ENCODE assay signal across 1 fruit fly cellular context in genomic region chr2L:19575626-19576298, dm6.
TF ChIP-seq lines count a peak whose summit lies in the region.

No protein-coding gene starts in this region.

TF ChIP-seq in whole organism, embryonic, 481 proteins besides CTCF, POLR2A, EP300 and RAD21 (continued from another document):
- TF ChIP-seq CG4854 (GFP tag; optimal IDR thresholded peaks at IDR 0.05; lab: Kevin White, UChicago) (peak; percentile 93), Nf-YC (tag; optimal IDR thresholded peaks at IDR 0.05; lab: Kevin White, UChicago) (peak; percentile 89), unpg (GFP tag; optimal IDR thresholded peaks at IDR 0.05; lab: Kevin White, UChicago) (peak; percentile 96), CG11504 (tag; optimal IDR thresholded peaks at IDR 0.05; lab: Kevin White, UChicago) (peak; percentile 96), kni (GFP tag; optimal IDR thresholded peaks at IDR 0.05; lab: Kevin White, UChicago) (peak; percentile 95), tll (GFP tag; optimal IDR thresholded peaks at IDR 0.05; lab: Kevin White, UChicago) (peak in 1 of 2 experiments; percentile 28), Rx (GFP tag; IDR thresholded peaks at IDR 0.05; lab: Robert Waterston, UW) (peak; percentile 92), D19A (tag; optimal IDR thresholded peaks at IDR 0.05; lab: Kevin White, UChicago) (peak; percentile 92), ind (GFP tag; optimal IDR thresholded peaks at IDR 0.05; lab: Kevin White, UChicago) (peak; percentile 97), HHEX (GFP tag; optimal IDR thresholded peaks at IDR 0.05; lab: Kevin White, UChicago) (peak; percentile 96), tap (tag; optimal IDR thresholded peaks at IDR 0.05; lab: Kevin White, UChicago) (peak; percentile 89), knrl (GFP tag; IDR thresholded peaks at IDR 0.05; lab: Robert Waterston, UW; ENCODE audit: partially characterized antibody) (no peak), B-H2 (GFP tag; optimal IDR thresholded peaks at IDR 0.05; lab: Kevin White, UChicago) (peak; percentile 72), ranshi (GFP tag; IDR thresholded peaks at IDR 0.05; lab: Robert Waterston, UW) (peak; percentile 88), Lim3 (GFP tag; IDR thresholded peaks at IDR 0.05; lab: Robert Waterston, UW) (peak; percentile 74; the same call in 1 of the 2 replicates), MESR4 (GFP tag; optimal IDR thresholded peaks at IDR 0.05; lab: Kevin White, UChicago) (no peak), Ets65A (GFP tag; lab: Kevin White, UChicago) (peak; percentile 100), CG18764 (GFP tag; optimal IDR thresholded peaks at IDR 0.05; lab: Kevin White, UChicago) (peak; percentile 96), nmo (GFP tag; optimal IDR thresholded peaks at IDR 0.05; lab: Kevin White, UChicago) (peak; percentile 98), ac (GFP tag; optimal IDR thresholded peaks at IDR 0.05; lab: Kevin White, UChicago) (no peak), Oaz (GFP tag; IDR thresholded peaks at IDR 0.05; lab: Robert Waterston, UW) (peak; percentile 86), CG7745 (tag; optimal IDR thresholded peaks at IDR 0.05; lab: Kevin White, UChicago) (no peak), CG1647 (GFP tag; optimal IDR thresholded peaks at IDR 0.05; lab: Kevin White, UChicago) (peak; percentile 95), CG12155 (GFP tag; optimal IDR thresholded peaks at IDR 0.05; lab: Kevin White, UChicago) (peak; percentile 94), CG8944 (GFP tag; optimal IDR thresholded peaks at IDR 0.05; lab: Kevin White, UChicago) (peak; percentile 94), CG6689 (GFP tag; IDR thresholded peaks at IDR 0.05; lab: Robert Waterston, UW) (peak; percentile 96), Tbp (GFP tag; optimal IDR thresholded peaks at IDR 0.05; lab: Kevin White, UChicago) (peak; percentile 50), gcm (GFP tag; optimal IDR thresholded peaks at IDR 0.05; lab: Kevin White, UChicago) (peak; percentile 85), cad (GFP tag; optimal IDR thresholded peaks at IDR 0.05; lab: Kevin White, UChicago) (no peak), chm (GFP tag; IDR thresholded peaks at IDR 0.05; lab: Robert Waterston, UW) (peak; percentile 75), Sin3A (optimal IDR thresholded peaks at IDR 0.05; lab: Kevin White, UChicago) (no peak), CG3281 (GFP tag; optimal IDR thresholded peaks at IDR 0.05; lab: Kevin White, UChicago) (peak; percentile 97), odd (GFP tag; optimal IDR thresholded peaks at IDR 0.05; lab: Kevin White, UChicago) (peak; percentile 90), HLH54F (GFP tag; optimal IDR thresholded peaks at IDR 0.05; lab: Kevin White, UChicago) (peak; percentile 98), ken (GFP tag; IDR thresholded peaks at IDR 0.05; lab: Robert Waterston, UW) (peak; percentile 89), ems (GFP tag; optimal IDR thresholded peaks at IDR 0.05; lab: Kevin White, UChicago) (peak; percentile 98), CG17361 (GFP tag; IDR thresholded peaks at IDR 0.05; lab: Robert Waterston, UW) (peak; percentile 99), lov (optimal IDR thresholded peaks at IDR 0.05; lab: Kevin White, UChicago) (no peak), lov (GFP tag; IDR thresholded peaks at IDR 0.05; lab: Robert Waterston, UW) (peak; percentile 68; the same call in 1 of the 3 replicates), seq (GFP tag; IDR thresholded peaks at IDR 0.05; lab: Robert Waterston, UW) (peak; percentile 95), CG9437 (GFP tag; optimal IDR thresholded peaks at IDR 0.05; lab: Kevin White, UChicago) (peak; percentile 94), Awh (GFP tag; IDR thresholded peaks at IDR 0.05; lab: Robert Waterston, UW) (peak; percentile 81; the same call in 1 of the 2 replicates), CG30020 (tag; optimal IDR thresholded peaks at IDR 0.05; lab: Kevin White, UChicago) (peak; percentile 86), CG43689 (GFP tag; IDR thresholded peaks at IDR 0.05; lab: Robert Waterston, UW) (peak; percentile 63), CG7271 (tag; optimal IDR thresholded peaks at IDR 0.05; lab: Kevin White, UChicago) (no peak), Spps (tag; optimal IDR thresholded peaks at IDR 0.05; lab: Kevin White, UChicago) (peak; percentile 89), bab2 (GFP tag; optimal IDR thresholded peaks at IDR 0.05; lab: Kevin White, UChicago) (peak; percentile 96), Side (GFP tag; optimal IDR thresholded peaks at IDR 0.05; lab: Kevin White, UChicago) (peak; percentile 95), Hr3 (GFP tag; optimal IDR thresholded peaks at IDR 0.05; lab: Kevin White, UChicago) (peak; percentile 97), ara (GFP tag; IDR thresholded peaks at IDR 0.05; lab: Robert Waterston, UW) (peak; percentile 85), lmd (GFP tag; IDR thresholded peaks at IDR 0.05; lab: Robert Waterston, UW) (peak; percentile 97), Rfx (GFP tag; IDR thresholded peaks at IDR 0.05; lab: Robert Waterston, UW) (peak; percentile 96), Xbp1 (GFP tag; optimal IDR thresholded peaks at IDR 0.05; lab: Kevin White, UChicago) (peak; percentile 97), E2f1 (GFP tag; IDR thresholded peaks at IDR 0.05; lab: Robert Waterston, UW) (peak; percentile 92), CG31441 (GFP tag; IDR thresholded peaks at IDR 0.05; lab: Robert Waterston, UW) (peak; percentile 97), Hey (tag; optimal IDR thresholded peaks at IDR 0.05; lab: Kevin White, UChicago) (peak; percentile 63), gcm2 (GFP tag; optimal IDR thresholded peaks at IDR 0.05; lab: Kevin White, UChicago) (peak; percentile 87), pita (GFP tag; optimal IDR thresholded peaks at IDR 0.05; lab: Kevin White, UChicago) (peak; percentile 62), eyg (GFP tag; optimal IDR thresholded peaks at IDR 0.05; lab: Kevin White, UChicago) (peak; percentile 95), CG8478 (optimal IDR thresholded peaks at IDR 0.05; lab: Kevin White, UChicago) (peak; percentile 63), gro (GFP tag; optimal IDR thresholded peaks at IDR 0.05; lab: Kevin White, UChicago) (peak; percentile 98), H15 (GFP tag; IDR thresholded peaks at IDR 0.05; lab: Robert Waterston, UW) (peak; percentile 90), Dll (GFP tag; IDR thresholded peaks at IDR 0.05; lab: Robert Waterston, UW; ENCODE audit: partially characterized antibody) (no peak), Doc2 (GFP tag; IDR thresholded peaks at IDR 0.05; lab: Robert Waterston, UW) (peak; percentile 78), Hr39 (optimal IDR thresholded peaks at IDR 0.05; lab: Kevin White, UChicago) (no peak), Gug (GFP tag; IDR thresholded peaks at IDR 0.05; lab: Robert Waterston, UW) (peak; percentile 97), run (tag; optimal IDR thresholded peaks at IDR 0.05; lab: Kevin White, UChicago) (peak; percentile 92), dan (GFP tag; IDR thresholded peaks at IDR 0.05; lab: Robert Waterston, UW) (no peak; the same call in 1 of the 2 replicates), Sox100B (GFP tag; optimal IDR thresholded peaks at IDR 0.05; lab: Kevin White, UChicago) (peak; percentile 97), CG34422 (GFP tag; IDR thresholded peaks at IDR 0.05; lab: Robert Waterston, UW) (peak; percentile 91), ato (GFP tag; IDR thresholded peaks at IDR 0.05; lab: Robert Waterston, UW; ENCODE audit: partially characterized antibody) (no peak), TFAM (GFP tag; optimal IDR thresholded peaks at IDR 0.05; lab: Kevin White, UChicago) (peak; percentile 76), Ravus (GFP tag; IDR thresholded peaks at IDR 0.05; lab: Robert Waterston, UW) (peak; percentile 87), az2 (GFP tag; optimal IDR thresholded peaks at IDR 0.05; lab: Kevin White, UChicago) (peak; percentile 97), otp (GFP tag; IDR thresholded peaks at IDR 0.05; lab: Robert Waterston, UW) (peak; percentile 76; the same call in 2 of the 3 replicates), CG10209 (GFP tag; optimal IDR thresholded peaks at IDR 0.05; lab: Kevin White, UChicago) (peak; percentile 99), ATbp (GFP tag; optimal IDR thresholded peaks at IDR 0.05; lab: Kevin White, UChicago) (peak; percentile 88), CG11723 (GFP tag; optimal IDR thresholded peaks at IDR 0.05; lab: Kevin White, UChicago) (peak; percentile 93), CG10274 (GFP tag; optimal IDR thresholded peaks at IDR 0.05; lab: Kevin White, UChicago) (peak; percentile 87), rib (GFP tag; IDR thresholded peaks at IDR 0.05; lab: Robert Waterston, UW) (no peak; the same call in 1 of the 2 replicates), caup (GFP tag; optimal IDR thresholded peaks at IDR 0.05; lab: Kevin White, UChicago; ENCODE audit: severe bottlenecking) (peak; percentile 94), Ets97D (GFP tag; optimal IDR thresholded peaks at IDR 0.05; lab: Kevin White, UChicago) (peak; percentile 96), scrt (GFP tag; optimal IDR thresholded peaks at IDR 0.05; lab: Kevin White, UChicago) (peak; percentile 89), fd64A (GFP tag; optimal IDR thresholded peaks at IDR 0.05; lab: Kevin White, UChicago) (peak; percentile 81), CG32767 (GFP tag; IDR thresholded peaks at IDR 0.05; lab: Robert Waterston, UW) (peak; percentile 59; the same call in 1 of the 2 replicates), Mrtf (GFP tag; IDR thresholded peaks at IDR 0.05; lab: Robert Waterston, UW) (peak; percentile 92), Atf3 (GFP tag; optimal IDR thresholded peaks at IDR 0.05; lab: Kevin White, UChicago) (peak; percentile 95), CG13424 (tag; optimal IDR thresholded peaks at IDR 0.05; lab: Kevin White, UChicago) (peak; percentile 96), CG1792 (GFP tag; optimal IDR thresholded peaks at IDR 0.05; lab: Kevin White, UChicago) (peak; percentile 94), gsb-n (tag; optimal IDR thresholded peaks at IDR 0.05; lab: Kevin White, UChicago) (peak; percentile 96), bsh (GFP tag; optimal IDR thresholded peaks at IDR 0.05; lab: Kevin White, UChicago) (peak; percentile 92 to 94), CG3838 (GFP tag; optimal IDR thresholded peaks at IDR 0.05; lab: Kevin White, UChicago) (peak; percentile 88), CG8281 (tag; optimal IDR thresholded peaks at IDR 0.05; lab: Kevin White, UChicago) (peak; percentile 79), CG10565 (GFP tag; optimal IDR thresholded peaks at IDR 0.05; lab: Kevin White, UChicago) (peak; percentile 83), CG1529 (GFP tag; optimal IDR thresholded peaks at IDR 0.05; lab: Kevin White, UChicago) (peak; percentile 91), jumu (GFP tag; optimal IDR thresholded peaks at IDR 0.05; lab: Kevin White, UChicago) (peak; percentile 97), CG14965 (GFP tag; optimal IDR thresholded peaks at IDR 0.05; lab: Kevin White, UChicago; ENCODE audit: borderline replicate concordance) (peak; percentile 84), p53 (GFP tag; optimal IDR thresholded peaks at IDR 0.05; lab: Kevin White, UChicago) (peak; percentile 91), CG34376 (GFP tag; optimal IDR thresholded peaks at IDR 0.05; lab: Kevin White, UChicago) (peak; percentile 88), CG7786 (GFP tag; optimal IDR thresholded peaks at IDR 0.05; lab: Kevin White, UChicago) (peak; percentile 96), tio (GFP tag; optimal IDR thresholded peaks at IDR 0.05; lab: Kevin White, UChicago) (peak; percentile 97), zfh2 (GFP tag; optimal IDR thresholded peaks at IDR 0.05; lab: Kevin White, UChicago) (peak; percentile 97), CG9932 (GFP tag; IDR thresholded peaks at IDR 0.05; lab: Robert Waterston, UW) (peak; percentile 95), CG9797 (GFP tag; optimal IDR thresholded peaks at IDR 0.05; lab: Kevin White, UChicago) (peak; percentile 51), disco-r (GFP tag; optimal IDR thresholded peaks at IDR 0.05; lab: Kevin White, UChicago) (peak; percentile 94), chif (GFP tag; optimal IDR thresholded peaks at IDR 0.05; lab: Kevin White, UChicago) (peak; percentile 96 to 97), zen (tag; optimal IDR thresholded peaks at IDR 0.05; lab: Kevin White, UChicago) (peak; percentile 82), CG17359 (tag; optimal IDR thresholded peaks at IDR 0.05; lab: Kevin White, UChicago) (peak; percentile 93), CG6654 (GFP tag; optimal IDR thresholded peaks at IDR 0.05; lab: Kevin White, UChicago) (peak; percentile 89), E2f2 (GFP tag; IDR thresholded peaks at IDR 0.05; lab: Robert Waterston, UW) (peak; percentile 78), CG18599 (GFP tag; optimal IDR thresholded peaks at IDR 0.05; lab: Kevin White, UChicago) (peak; percentile 97), en (GFP tag; optimal IDR thresholded peaks at IDR 0.05; lab: Kevin White, UChicago) (peak; percentile 94), al (GFP tag; IDR thresholded peaks at IDR 0.05; lab: Robert Waterston, UW) (peak; percentile 95), Hmx (GFP tag; optimal IDR thresholded peaks at IDR 0.05; lab: Kevin White, UChicago) (peak; percentile 91), esg (GFP tag; conservative IDR thresholded peaks at IDR 0.05; lab: Robert Waterston, UW) (peak; percentile 97), ro (GFP tag; IDR thresholded peaks at IDR 0.05; lab: Robert Waterston, UW) (peak; percentile 76), CG4820 (GFP tag; optimal IDR thresholded peaks at IDR 0.05; lab: Kevin White, UChicago) (peak; percentile 94), HmgD (GFP tag; optimal IDR thresholded peaks at IDR 0.05; lab: Kevin White, UChicago) (peak; percentile 63)
